Fruit fly (Drosophila melanogaster) whole organism, embryonic: ENCODE measurements around the gene CG5697.

Experiments
- Aef1 ChIP-seq: fragments of 200-800 bp; sonication (Bioruptor generic); IDR thresholded peaks from 3 replicates; pipeline ENCODE4 v1.3.6; 2022; ENCODE audit warnings: missing biosample characterization, missing genetic modification characterization
- Atf-2 ChIP-seq: fragments of 200-800 bp; sonication (Bioruptor generic); optimal IDR thresholded peaks from 2 replicates; lab custom pipeline; 2016; ENCODE audit warnings: missing biosample characterization, missing genetic modification characterization
- BEAF-32 ChIP-seq: fragments of 200-800 bp; sonication (Bioruptor generic); optimal IDR thresholded peaks from 3 replicates; lab custom pipeline; 2017; ENCODE audit warnings: missing biosample characterization, missing genetic modification characterization, mild to moderate bottlenecking, moderate library complexity, missing genetic modification reagents
- Blimp-1 ChIP-seq: fragments of 200-800 bp; sonication (Bioruptor generic); optimal IDR thresholded peaks from 3 replicates; lab custom pipeline; 2018; ENCODE audit warnings: missing biosample characterization, missing genetic modification characterization, mild to moderate bottlenecking, moderate library complexity, missing genetic modification reagents
- Bteb2 ChIP-seq: fragments of 200-800 bp; sonication (Bioruptor generic); optimal IDR thresholded peaks from 2 replicates; lab custom pipeline; 2016; ENCODE audit warnings: missing biosample characterization, missing genetic modification characterization
- CG10274 ChIP-seq: fragments of 200-800 bp; sonication (Bioruptor generic); optimal IDR thresholded peaks from 3 replicates; lab custom pipeline; 2017; ENCODE audit warnings: missing biosample characterization, mild to moderate bottlenecking, missing genetic modification characterization
- CG10462 ChIP-seq: fragments of 200-800 bp; sonication (Bioruptor generic); optimal IDR thresholded peaks from 2 replicates; lab custom pipeline; 2016; ENCODE audit warnings: missing biosample characterization, missing genetic modification characterization
- CG1602 ChIP-seq: fragments of 200-800 bp; sonication (Bioruptor generic); optimal IDR thresholded peaks from 3 replicates; lab custom pipeline; 2016; ENCODE audit warnings: missing biosample characterization, missing genetic modification characterization
- CG1647 ChIP-seq: fragments of 200-800 bp; sonication (Bioruptor generic); optimal IDR thresholded peaks from 3 replicates; lab custom pipeline; 2016; ENCODE audit warnings: missing biosample characterization, missing genetic modification characterization
- CG17802 ChIP-seq: fragments of 200-800 bp; sonication (Bioruptor generic); optimal IDR thresholded peaks from 2 replicates; lab custom pipeline; 2018; ENCODE audit warnings: missing biosample characterization, mild to moderate bottlenecking, missing genetic modification characterization, moderate library complexity
- CG1792 ChIP-seq: fragments of 200-800 bp; sonication (Bioruptor generic); optimal IDR thresholded peaks from 2 replicates; lab custom pipeline; 2016; ENCODE audit warnings: missing biosample characterization, missing genetic modification characterization
- CG2889 ChIP-seq: fragments of 200-800 bp; sonication (Bioruptor generic); IDR thresholded peaks from 3 replicates; pipeline ENCODE4 v1.3.6; 2022; ENCODE audit warnings: missing biosample characterization, missing genetic modification characterization
- CG3163 ChIP-seq: fragments of 200-800 bp; sonication (Bioruptor generic); optimal IDR thresholded peaks from 3 replicates; lab custom pipeline; 2016; ENCODE audit warnings: missing biosample characterization, missing genetic modification characterization
- CG3407 ChIP-seq: fragments of 200-800 bp; sonication (Bioruptor generic); optimal IDR thresholded peaks from 2 replicates; lab custom pipeline; 2018; ENCODE audit warnings: missing biosample characterization, mild to moderate bottlenecking, missing genetic modification characterization
- CG34376 ChIP-seq: fragments of 200-800 bp; sonication (Bioruptor generic); optimal IDR thresholded peaks from 2 replicates; lab custom pipeline; 2018; ENCODE audit warnings: missing biosample characterization, mild to moderate bottlenecking, missing genetic modification characterization
- CG4404 ChIP-seq: fragments of 200-800 bp; sonication (Bioruptor generic); IDR thresholded peaks from 2 replicates; pipeline ENCODE4 v1.3.6; 2022; ENCODE audit warnings: missing biosample characterization, missing genetic modification characterization
- CG4707 ChIP-seq: fragments of 200-800 bp; sonication (Bioruptor generic); optimal IDR thresholded peaks from 2 replicates; lab custom pipeline; 2018; ENCODE audit warnings: missing biosample characterization, mild to moderate bottlenecking, missing genetic modification characterization, moderate library complexity
- CG4730 ChIP-seq: fragments of 200-800 bp; sonication (Bioruptor generic); IDR thresholded peaks from 2 replicates; pipeline ENCODE4 v1.3.6; 2022; ENCODE audit warnings: missing biosample characterization, missing genetic modification characterization
- CG4854 ChIP-seq: fragments of 200-800 bp; sonication (Bioruptor generic); optimal IDR thresholded peaks from 2 replicates; lab custom pipeline; 2016; ENCODE audit warnings: missing biosample characterization, missing genetic modification characterization, inconsistent platforms
- CG6854 ChIP-seq: fragments of 200-800 bp; sonication (Bioruptor generic); optimal IDR thresholded peaks from 3 replicates; lab custom pipeline; 2017; ENCODE audit warnings: missing biosample characterization, mild to moderate bottlenecking, missing genetic modification characterization
- CG7745 ChIP-seq: fragments of 200-800 bp; sonication (Bioruptor generic); optimal IDR thresholded peaks from 2 replicates; lab custom pipeline; 2018; ENCODE audit warnings: missing biosample characterization, mild to moderate bottlenecking, missing genetic modification characterization, moderate library complexity
- CG7839 ChIP-seq: fragments of 200-800 bp; sonication (Bioruptor generic); optimal IDR thresholded peaks from 3 replicates; lab custom pipeline; 2018; ENCODE audit warnings: missing biosample characterization, mild to moderate bottlenecking, missing genetic modification characterization, moderate library complexity
- CG8765 ChIP-seq: fragments of 200-800 bp; sonication (Bioruptor generic); IDR thresholded peaks from 2 replicates; pipeline ENCODE4 v1.3.6; 2022; ENCODE audit warnings: missing biosample characterization, missing genetic modification characterization
- CG9817 ChIP-seq: fragments of 200-800 bp; sonication (Bioruptor generic); optimal IDR thresholded peaks from 2 replicates; lab custom pipeline; 2018; ENCODE audit warnings: missing biosample characterization, mild to moderate bottlenecking, missing genetic modification characterization, moderate library complexity
- Dll ChIP-seq: fragments of 200-800 bp; sonication (Bioruptor generic); IDR thresholded peaks from 4 replicates; pipeline ENCODE4 v1.3.6; 2022; ENCODE audit warnings: missing biosample characterization, missing genetic modification characterization; ENCODE audit not compliant: partially characterized antibody
- Doc2 ChIP-seq: fragments of 200-800 bp; sonication (Bioruptor generic); IDR thresholded peaks from 2 replicates; pipeline ENCODE4 v1.3.6; 2022; ENCODE audit warnings: missing biosample characterization, missing genetic modification characterization
- E2f1 ChIP-seq: fragments of 200-800 bp; sonication (Bioruptor generic); IDR thresholded peaks from 2 replicates; pipeline ENCODE4 v1.3.6; 2022; ENCODE audit warnings: missing biosample characterization, missing genetic modification characterization
- Gsc ChIP-seq: fragments of 200-800 bp; sonication (Bioruptor generic); IDR thresholded peaks from 2 replicates; pipeline ENCODE4 v1.3.6; 2022; ENCODE audit warnings: missing biosample characterization, missing genetic modification characterization
- Hr78 ChIP-seq, 2 experiments: fragments of 200-800 bp in 1 of 2; fragments of >200 bp in 1 of 2; sonication (Bioruptor generic) in 1 of 2; optimal IDR thresholded peaks; 2 replicates each; lab custom pipeline; 2017 to 2019; ENCODE audit warnings: missing biosample characterization in 2 of 2, missing genetic modification characterization in 2 of 2, mild to moderate bottlenecking in 1 of 2, moderate library complexity in 1 of 2
- Optix ChIP-seq: fragments of 200-800 bp; sonication (Bioruptor generic); IDR thresholded peaks from 3 replicates; pipeline ENCODE4 v1.3.6; 2022; ENCODE audit warnings: missing biosample characterization, missing genetic modification characterization
- Sry-β ChIP-seq: fragments of 200-800 bp; sonication (Bioruptor generic); optimal IDR thresholded peaks from 2 replicates; lab custom pipeline; 2018; ENCODE audit warnings: missing biosample characterization, mild to moderate bottlenecking, missing genetic modification characterization, moderate library complexity
- Sry-δ ChIP-seq: fragments of 200-800 bp; sonication (Bioruptor generic); optimal IDR thresholded peaks from 2 replicates; lab custom pipeline; 2016; ENCODE audit warnings: missing biosample characterization, missing genetic modification characterization
- amos ChIP-seq: fragments of 200-800 bp; sonication (Bioruptor generic); IDR thresholded peaks from 2 replicates; pipeline ENCODE4 v1.3.6; 2022; ENCODE audit warnings: missing biosample characterization, missing genetic modification characterization; ENCODE audit not compliant: partially characterized antibody
- ato ChIP-seq: fragments of 200-800 bp; sonication (Bioruptor generic); IDR thresholded peaks from 2 replicates; pipeline ENCODE4 v1.3.6; 2022; ENCODE audit warnings: missing biosample characterization, missing genetic modification characterization; ENCODE audit not compliant: partially characterized antibody
- az2 ChIP-seq: fragments of 200-800 bp; sonication (Bioruptor generic); optimal IDR thresholded peaks from 3 replicates; lab custom pipeline; 2016; ENCODE audit warnings: missing biosample characterization, missing genetic modification characterization
- fd102C ChIP-seq: fragments of 200-800 bp; sonication (Bioruptor generic); optimal IDR thresholded peaks from 2 replicates; lab custom pipeline; 2018; ENCODE audit warnings: missing biosample characterization, mild to moderate bottlenecking, missing genetic modification characterization, moderate library complexity
- hb ChIP-seq: fragments of 200-800 bp; sonication (Bioruptor generic); IDR thresholded peaks from 3 replicates; pipeline ENCODE4 v1.3.6; 2022; ENCODE audit warnings: missing biosample characterization, missing genetic modification characterization; ENCODE audit not compliant: partially characterized antibody
- her ChIP-seq: fragments of 200-800 bp; sonication (Bioruptor generic); optimal IDR thresholded peaks from 2 replicates; lab custom pipeline; 2016; ENCODE audit warnings: missing biosample characterization, missing genetic modification characterization
- ken ChIP-seq: fragments of 200-800 bp; sonication (Bioruptor generic); IDR thresholded peaks from 3 replicates; pipeline ENCODE4 v1.3.6; 2022; ENCODE audit warnings: missing biosample characterization, missing genetic modification characterization
- lab ChIP-seq: fragments of 200-800 bp; sonication (Bioruptor generic); optimal IDR thresholded peaks from 3 replicates; lab custom pipeline; 2017; ENCODE audit warnings: missing biosample characterization, missing genetic modification characterization, mild to moderate bottlenecking, moderate library complexity, missing genetic modification reagents
- nerfin-2 ChIP-seq: fragments of 200-800 bp; sonication (Bioruptor generic); IDR thresholded peaks from 2 replicates; pipeline ENCODE4 v1.3.6; 2022; ENCODE audit warnings: missing biosample characterization, missing genetic modification characterization; ENCODE audit not compliant: partially characterized antibody
- nom ChIP-seq: fragments of 200-800 bp; sonication (Bioruptor generic); optimal IDR thresholded peaks from 2 replicates; lab custom pipeline; 2017; ENCODE audit warnings: missing biosample characterization, missing genetic modification characterization, mild to moderate bottlenecking, moderate library complexity, missing genetic modification reagents
- otp ChIP-seq: fragments of 200-800 bp; sonication (Bioruptor generic); IDR thresholded peaks from 3 replicates; pipeline ENCODE4, ENCODE4 v1.3.6; 2022; ENCODE audit warnings: missing biosample characterization, missing genetic modification characterization
- pan ChIP-seq, 4 experiments: fragments of >200 bp in 3 of 4; fragments of 200-800 bp in 1 of 4; sonication (Bioruptor generic) in 1 of 4; optimal IDR thresholded peaks in 3 of 4; IDR thresholded peaks in 1 of 4; 2 replicates each; pipeline versions ENCODE4 v1.3.6 to Lab custom; 2017 to 2022; ENCODE audit warnings: missing biosample characterization in 2 of 4, missing genetic modification characterization in 2 of 4, mixed read lengths in 1 of 4
- run ChIP-seq: fragments of 200-800 bp; sonication (Bioruptor generic); optimal IDR thresholded peaks from 3 replicates; lab custom pipeline; 2018; ENCODE audit warnings: missing biosample characterization, mild to moderate bottlenecking, missing genetic modification characterization
- scrt ChIP-seq: fragments of 200-800 bp; sonication (Bioruptor generic); optimal IDR thresholded peaks from 2 replicates; lab custom pipeline; 2018; ENCODE audit warnings: missing biosample characterization, mild to moderate bottlenecking, missing genetic modification characterization, moderate library complexity
- so ChIP-seq: fragments of 200-800 bp; sonication (Bioruptor generic); IDR thresholded peaks from 3 replicates; pipeline ENCODE4 v1.3.6; 2022; ENCODE audit warnings: missing biosample characterization, missing genetic modification characterization
- sob ChIP-seq: fragments of 200-800 bp; sonication (Bioruptor generic); IDR thresholded peaks from 2 replicates; pipeline ENCODE4 v1.3.6; 2022; ENCODE audit warnings: missing biosample characterization, missing genetic modification characterization
- wek ChIP-seq: fragments of 200-800 bp; sonication (Bioruptor generic); optimal IDR thresholded peaks from 3 replicates; lab custom pipeline; 2018; ENCODE audit warnings: missing biosample characterization, mild to moderate bottlenecking, missing genetic modification characterization, moderate library complexity
- yki ChIP-seq: fragments of >200 bp; optimal IDR thresholded peaks from 3 replicates; lab custom pipeline; 2018

CG5697 gene

dm6 chr3R:20989657-20990056 lies 26.1 kb upstream of the CG5697 start (continued):
- no peak for TF ChIP-seq fd102C (GFP tag; lab: Kevin White, UChicago)
- TF ChIP-seq CG8765 (GFP tag; lab: Robert Waterston, UW), result no peak
- TF ChIP-seq E2f1 (GFP tag; lab: Robert Waterston, UW), result no peak
- TF ChIP-seq yki (lab: Kevin White, UChicago), result no peak
- TF ChIP-seq Dll (GFP tag; lab: Robert Waterston, UW), result no peak
- no peak for TF ChIP-seq Hr78 (GFP tag; optimal IDR thresholded peaks at IDR 0.05; lab: Kevin White, UChicago)
- no peak for TF ChIP-seq Optix
- TF ChIP-seq sob (GFP tag; lab: Robert Waterston, UW), result peak; percentile 52; the same call in 1 of the 2 replicates
- TF ChIP-seq CG7839, result peak; percentile 70
- TF ChIP-seq Bteb2, result peak; percentile 37
- no peak for TF ChIP-seq BEAF-32
- TF ChIP-seq CG1647 (GFP tag; lab: Kevin White, UChicago), result peak; percentile 20
- peak; percentile 30 for TF ChIP-seq scrt (GFP tag; lab: Kevin White, UChicago)
- peak; percentile 19 for TF ChIP-seq CG1602 (GFP tag; lab: Kevin White, UChicago)
- no peak for TF ChIP-seq CG17802 (tag; lab: Kevin White, UChicago)
- TF ChIP-seq CG10274, result peak; percentile 44
- no peak for TF ChIP-seq run (tag; lab: Kevin White, UChicago)
- no peak for TF ChIP-seq wek (GFP tag; lab: Kevin White, UChicago)
- TF ChIP-seq ato, result no peak
- TF ChIP-seq CG4854, result peak; percentile 23
- TF ChIP-seq CG4404 (GFP tag; lab: Robert Waterston, UW), result peak; percentile 24; the same call in 1 of the 2 replicates
- peak; percentile 32 for TF ChIP-seq her (GFP tag; lab: Kevin White, UChicago)
- TF ChIP-seq lab, result peak; percentile 74
- TF ChIP-seq CG34376 (GFP tag; lab: Kevin White, UChicago), result no peak
- no peak for TF ChIP-seq otp (GFP tag; lab: Robert Waterston, UW)
- no peak for TF ChIP-seq CG2889 (GFP tag; lab: Robert Waterston, UW)
- TF ChIP-seq CG3407, result no peak
- no peak for TF ChIP-seq nom (GFP tag; lab: Kevin White, UChicago)
- no peak for TF ChIP-seq hb (GFP tag; lab: Robert Waterston, UW)
- no peak for TF ChIP-seq Doc2 (GFP tag; lab: Robert Waterston, UW)
- TF ChIP-seq so, result no peak
- peak; percentile 12 for TF ChIP-seq CG3163 (GFP tag; lab: Kevin White, UChicago)
- TF ChIP-seq ken, result no peak
- TF ChIP-seq Sry-β (GFP tag; lab: Kevin White, UChicago), result no peak
- TF ChIP-seq CG7745 (tag; lab: Kevin White, UChicago), result no peak
- TF ChIP-seq CG6854, result peak; percentile 34
- no peak for TF ChIP-seq nerfin-2 (GFP tag; lab: Robert Waterston, UW)
- peak; percentile 39 for TF ChIP-seq az2 (GFP tag; lab: Kevin White, UChicago)
- TF ChIP-seq CG9817, result peak; percentile 56
- peak; percentile 47 for TF ChIP-seq CG1792 (GFP tag; lab: Kevin White, UChicago)
- no peak for TF ChIP-seq CG4707 (GFP tag; lab: Kevin White, UChicago)
- TF ChIP-seq Atf-2 (GFP tag; lab: Kevin White, UChicago), result peak; percentile 68
- 0 out of 2 replicates have a peak, but pooled peaks have one; percentile 16 for TF ChIP-seq Gsc
- peak; percentile 29 for TF ChIP-seq Sry-δ
- TF ChIP-seq amos (GFP tag; lab: Robert Waterston, UW), result no peak
- no peak for TF ChIP-seq CG4730
- no peak for TF ChIP-seq pan (optimal IDR thresholded peaks at IDR 0.05; lab: Kevin White, UChicago)
- peak in 1 of 2 experiments; percentile 42 for TF ChIP-seq pan (GFP tag; optimal IDR thresholded peaks at IDR 0.05 in 1 of 2, IDR thresholded peaks at IDR 0.05 in 1 of 2)
- no peak for TF ChIP-seq CG10462 (GFP tag; lab: Kevin White, UChicago)
- TF ChIP-seq Aef1 (GFP tag; lab: Robert Waterston, UW), result peak; percentile 36; the same call in 2 of the 3 replicates
- peak; percentile 43 for TF ChIP-seq Blimp-1 (GFP tag; lab: Kevin White, UChicago)
